Fruit fly (Drosophila melanogaster) whole organism, embryonic: ENCODE measurements around the gene Pif1.

ENCODE experiments used
- ATbp ChIP-seq: fragments of 200-800 bp; sonication (Bioruptor generic); optimal IDR thresholded peaks from 2 replicates; lab custom pipeline; 2017; ENCODE audit warnings: missing biosample characterization, mild to moderate bottlenecking, missing genetic modification characterization, missing genetic modification reagents
- Antp ChIP-seq: fragments of 200-800 bp; sonication (Bioruptor generic); optimal IDR thresholded peaks from 3 replicates; lab custom pipeline; 2016; ENCODE audit warnings: missing biosample characterization, missing genetic modification characterization
- Bgb ChIP-seq: fragments of 200-800 bp; sonication (Bioruptor generic); IDR thresholded peaks from 2 replicates; pipeline ENCODE4 v1.3.6; 2022; ENCODE audit warnings: missing biosample characterization, missing genetic modification characterization; ENCODE audit not compliant: partially characterized antibody
- CG1024 ChIP-seq: fragments of 200-800 bp; sonication (Bioruptor generic); IDR thresholded peaks from 2 replicates; pipeline ENCODE4 v1.3.6; 2022; ENCODE audit warnings: missing biosample characterization, missing genetic modification characterization
- CG10431 ChIP-seq: fragments of 200-800 bp; sonication (Bioruptor generic); optimal IDR thresholded peaks from 3 replicates; lab custom pipeline; 2018; ENCODE audit warnings: missing biosample characterization, mild to moderate bottlenecking, missing genetic modification characterization
- CG11696 ChIP-seq: fragments of 200-800 bp; sonication (Bioruptor generic); IDR thresholded peaks from 2 replicates; pipeline ENCODE4 v1.3.6; 2022; ENCODE audit warnings: missing biosample characterization, missing genetic modification characterization
- CG1233 ChIP-seq: fragments of 200-800 bp; sonication (Bioruptor generic); optimal IDR thresholded peaks from 4 replicates; lab custom pipeline; 2018; ENCODE audit warnings: missing biosample characterization, mild to moderate bottlenecking, missing genetic modification characterization
- CG12769 ChIP-seq: fragments of 200-800 bp; sonication (Bioruptor generic); optimal IDR thresholded peaks from 2 replicates; lab custom pipeline; 2019; ENCODE audit warnings: missing biosample characterization, mild to moderate bottlenecking, missing genetic modification characterization, moderate library complexity
- CG14710 ChIP-seq: fragments of 200-800 bp; sonication (Bioruptor generic); optimal IDR thresholded peaks from 3 replicates; lab custom pipeline; 2019; ENCODE audit warnings: missing biosample characterization, mild to moderate bottlenecking, missing genetic modification characterization, moderate library complexity
- CG1529 ChIP-seq: fragments of 200-800 bp; sonication (Bioruptor generic); optimal IDR thresholded peaks from 3 replicates; lab custom pipeline; 2018; ENCODE audit warnings: missing biosample characterization, missing genetic modification characterization
- CG16863 ChIP-seq: fragments of 200-800 bp; sonication (Bioruptor generic); optimal IDR thresholded peaks from 3 replicates; lab custom pipeline; 2016; ENCODE audit warnings: missing biosample characterization, missing genetic modification characterization
- CG18476 ChIP-seq: fragments of 200-800 bp; sonication (Bioruptor generic); optimal IDR thresholded peaks from 2 replicates; lab custom pipeline; 2016; ENCODE audit warnings: missing biosample characterization, mild to moderate bottlenecking, missing genetic modification characterization
- CG18764 ChIP-seq: fragments of 200-800 bp; sonication (Bioruptor generic); optimal IDR thresholded peaks from 3 replicates; lab custom pipeline; 2016; ENCODE audit warnings: missing biosample characterization, missing genetic modification characterization
- CG4617 ChIP-seq: fragments of 200-800 bp; sonication (Bioruptor generic); optimal IDR thresholded peaks from 3 replicates; lab custom pipeline; 2016; ENCODE audit warnings: missing biosample characterization, missing genetic modification characterization, borderline replicate concordance
- CG8765 ChIP-seq: fragments of 200-800 bp; sonication (Bioruptor generic); IDR thresholded peaks from 2 replicates; pipeline ENCODE4 v1.3.6; 2022; ENCODE audit warnings: missing biosample characterization, missing genetic modification characterization
- CHES-1-like ChIP-seq: fragments of 200-800 bp; sonication (Bioruptor generic); optimal IDR thresholded peaks from 2 replicates; lab custom pipeline; 2016; ENCODE audit warnings: missing biosample characterization, missing genetic modification characterization
- Deaf1 ChIP-seq: fragments of 200-800 bp; optimal IDR thresholded peaks from 3 replicates; lab custom pipeline; 2019; ENCODE audit warnings: missing biosample characterization, mild to moderate bottlenecking, missing genetic modification characterization, moderate library complexity
- Dip2 ChIP-seq: fragments of 200-800 bp; sonication (Bioruptor generic); IDR thresholded peaks from 2 replicates; pipeline ENCODE4 v1.3.6; 2022; ENCODE audit warnings: missing biosample characterization, missing genetic modification characterization
- Ets97D ChIP-seq: fragments of 200-800 bp; sonication (Bioruptor generic); optimal IDR thresholded peaks from 3 replicates; lab custom pipeline; 2016; ENCODE audit warnings: missing biosample characterization, missing genetic modification characterization
- Fer2 ChIP-seq: fragments of 200-800 bp; sonication (Bioruptor generic); optimal IDR thresholded peaks from 2 replicates; lab custom pipeline; 2018; ENCODE audit warnings: missing biosample characterization, mild to moderate bottlenecking, missing genetic modification characterization, moderate library complexity
- GATAe ChIP-seq: fragments of 200-800 bp; sonication (Bioruptor generic); conservative IDR thresholded peaks from 2 replicates; pipeline ENCODE4 v1.3.6; 2022; ENCODE audit warnings: missing biosample characterization, missing genetic modification characterization
- HLH4C ChIP-seq: fragments of 200-800 bp; sonication (Bioruptor generic); IDR thresholded peaks from 3 replicates; pipeline ENCODE4 v1.3.6; 2022; ENCODE audit warnings: missing biosample characterization, missing genetic modification characterization; ENCODE audit not compliant: partially characterized antibody
- Hand ChIP-seq: fragments of 200-800 bp; sonication (Bioruptor generic); optimal IDR thresholded peaks from 2 replicates; lab custom pipeline; 2017; ENCODE audit warnings: mild to moderate bottlenecking, missing biosample characterization, missing genetic modification reagents, missing genetic modification characterization
- Hr78 ChIP-seq, 2 experiments: fragments of 200-800 bp in 1 of 2; fragments of >200 bp in 1 of 2; sonication (Bioruptor generic) in 1 of 2; optimal IDR thresholded peaks; 2 replicates each; lab custom pipeline; 2017 to 2019; ENCODE audit warnings: missing biosample characterization in 2 of 2, missing genetic modification characterization in 2 of 2, mild to moderate bottlenecking in 1 of 2, moderate library complexity in 1 of 2
- Meics ChIP-seq: fragments of 200-800 bp; sonication (Bioruptor generic); optimal IDR thresholded peaks from 2 replicates; lab custom pipeline; 2017; ENCODE audit warnings: missing biosample characterization, mild to moderate bottlenecking, missing genetic modification characterization
- Oli ChIP-seq: fragments of 200-800 bp; sonication (Bioruptor generic); optimal IDR thresholded peaks from 2 replicates; lab custom pipeline; 2018; ENCODE audit warnings: missing biosample characterization, mild to moderate bottlenecking, missing genetic modification characterization, moderate library complexity
- Sry-β ChIP-seq: fragments of 200-800 bp; sonication (Bioruptor generic); optimal IDR thresholded peaks from 2 replicates; lab custom pipeline; 2018; ENCODE audit warnings: missing biosample characterization, mild to moderate bottlenecking, missing genetic modification characterization, moderate library complexity
- Vsx1 ChIP-seq: fragments of 200-800 bp; sonication (Bioruptor generic); optimal IDR thresholded peaks from 2 replicates; lab custom pipeline; 2017; ENCODE audit warnings: missing biosample characterization, mild to moderate bottlenecking, missing genetic modification characterization, missing genetic modification reagents
- al ChIP-seq: fragments of 200-800 bp; sonication (Bioruptor generic); IDR thresholded peaks from 2 replicates; pipeline ENCODE4 v1.3.6; 2022; ENCODE audit warnings: missing biosample characterization, missing genetic modification characterization
- ci ChIP-seq: fragments of 200-800 bp; sonication (Bioruptor generic); IDR thresholded peaks from 3 replicates; pipeline ENCODE4 v1.3.6; 2022; ENCODE audit warnings: missing biosample characterization, missing genetic modification characterization
- croc ChIP-seq: fragments of 200-800 bp; sonication (Bioruptor generic); conservative IDR thresholded peaks from 3 replicates; pipeline ENCODE4 v1.3.6; 2022; ENCODE audit warnings: missing biosample characterization, missing genetic modification characterization
- dati ChIP-seq: fragments of 200-800 bp; sonication (Bioruptor generic); IDR thresholded peaks from 2 replicates; pipeline ENCODE4 v1.3.6; 2022; ENCODE audit warnings: missing biosample characterization, missing genetic modification characterization
- fu2 ChIP-seq: fragments of 200-800 bp; sonication (Bioruptor generic); optimal IDR thresholded peaks from 2 replicates; lab custom pipeline; 2016; ENCODE audit warnings: missing biosample characterization, missing genetic modification characterization
- gro ChIP-seq: fragments of 200-800 bp; sonication (Bioruptor generic); optimal IDR thresholded peaks from 2 replicates; lab custom pipeline; 2016; ENCODE audit warnings: missing biosample characterization, missing genetic modification characterization
- gsb ChIP-seq: fragments of 200-800 bp; sonication (Bioruptor generic); IDR thresholded peaks from 2 replicates; pipeline ENCODE4 v1.3.6; 2022; ENCODE audit warnings: missing biosample characterization, missing genetic modification characterization
- ham ChIP-seq: fragments of 200-800 bp; sonication (Bioruptor generic); IDR thresholded peaks from 2 replicates; pipeline ENCODE4 v1.3.6; 2022; ENCODE audit warnings: missing biosample characterization, missing genetic modification characterization
- insv ChIP-seq, 2 experiments: fragments of 200-800 bp; sonication (Bioruptor generic); optimal IDR thresholded peaks; 3 replicates each; lab custom pipeline; 2016 to 2018; ENCODE audit warnings: missing biosample characterization in 2 of 2, missing genetic modification characterization in 2 of 2
- lbe ChIP-seq: fragments of 200-800 bp; sonication (Bioruptor generic); optimal IDR thresholded peaks from 2 replicates; lab custom pipeline; 2016; ENCODE audit warnings: missing biosample characterization, mild to moderate bottlenecking, missing genetic modification characterization
- lov ChIP-seq, 2 experiments: fragments of 200-800 bp in 1 of 2; fragments of >200 bp in 1 of 2; sonication (Bioruptor generic) in 1 of 2; IDR thresholded peaks in 1 of 2; optimal IDR thresholded peaks in 1 of 2; 2 replicates in 1 of 2; 3 replicates in 1 of 2; pipeline versions ENCODE4 v1.3.6 to Lab custom; 2017 to 2022; ENCODE audit warnings: missing biosample characterization in 1 of 2, missing genetic modification characterization in 1 of 2
- maf-S ChIP-seq: fragments of 200-800 bp; sonication (Bioruptor generic); optimal IDR thresholded peaks from 2 replicates; lab custom pipeline; 2016; ENCODE audit warnings: missing biosample characterization, missing genetic modification characterization
- nau ChIP-seq: fragments of 200-800 bp; sonication (Bioruptor generic); optimal IDR thresholded peaks from 3 replicates; lab custom pipeline; 2017; ENCODE audit warnings: missing biosample characterization, mild to moderate bottlenecking, missing genetic modification characterization, missing genetic modification reagents
- nerfin-1 ChIP-seq: fragments of 200-800 bp; sonication (Bioruptor generic); optimal IDR thresholded peaks from 3 replicates; lab custom pipeline; 2019; ENCODE audit warnings: missing biosample characterization, mild to moderate bottlenecking, missing genetic modification characterization, moderate library complexity
- oc ChIP-seq: fragments of 200-800 bp; sonication (Bioruptor generic); optimal IDR thresholded peaks from 2 replicates; lab custom pipeline; 2018; ENCODE audit warnings: missing biosample characterization, mild to moderate bottlenecking, missing genetic modification characterization, moderate library complexity
- psq ChIP-seq: fragments of 200-800 bp; sonication (Bioruptor generic); optimal IDR thresholded peaks from 2 replicates; lab custom pipeline; 2017; ENCODE audit warnings: missing biosample characterization, missing genetic modification characterization
- sug ChIP-seq: fragments of 200-800 bp; optimal IDR thresholded peaks from 2 replicates; lab custom pipeline; 2019; ENCODE audit warnings: missing biosample characterization, mild to moderate bottlenecking, missing genetic modification characterization, moderate library complexity
- twi ChIP-seq: fragments of 200-800 bp; optimal IDR thresholded peaks from 2 replicates; lab custom pipeline; 2019; ENCODE audit warnings: missing biosample characterization, mild to moderate bottlenecking, missing genetic modification characterization, moderate library complexity
- vvl ChIP-seq: fragments of 200-800 bp; sonication (Bioruptor generic); IDR thresholded peaks from 2 replicates; pipeline ENCODE4 v1.3.6; 2022; ENCODE audit warnings: missing biosample characterization, missing genetic modification characterization
- yki ChIP-seq: fragments of >200 bp; optimal IDR thresholded peaks from 3 replicates; lab custom pipeline; 2018
- zen ChIP-seq: fragments of 200-800 bp; sonication (Bioruptor generic); optimal IDR thresholded peaks from 3 replicates; lab custom pipeline; 2018; ENCODE audit warnings: missing biosample characterization, mild to moderate bottlenecking, missing genetic modification characterization, moderate library complexity
- zen2 ChIP-seq: fragments of 200-800 bp; sonication (Bioruptor generic); IDR thresholded peaks from 3 replicates; pipeline ENCODE4 v1.3.6; 2022; ENCODE audit warnings: missing biosample characterization, missing genetic modification characterization; ENCODE audit not compliant: partially characterized antibody

Gene Pif1

DNA sequence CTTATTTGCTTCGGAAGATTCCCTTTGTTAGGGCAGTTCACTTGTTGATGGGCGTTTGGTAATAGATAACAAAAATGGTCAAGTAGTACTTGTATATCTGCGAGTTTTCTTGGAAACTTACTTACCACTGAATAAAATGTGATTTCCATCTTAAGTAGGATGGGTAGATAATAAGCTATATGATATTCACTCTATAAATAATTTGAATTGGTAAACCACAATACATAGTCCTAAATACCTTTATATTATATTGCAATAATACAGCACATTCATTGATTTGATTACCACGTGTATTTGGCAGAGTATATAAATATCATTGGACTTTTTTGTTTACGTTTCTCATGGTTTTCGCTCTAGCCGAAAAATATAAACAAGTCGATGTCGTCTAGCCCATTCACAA lies 6.1 kb upstream of the Pif1 start (continued):
- TF ChIP-seq yki (lab: Kevin White, UChicago) (no peak), zen2 (GFP tag; lab: Robert Waterston, UW) (no peak), CG16863 (GFP tag; lab: Kevin White, UChicago) (peak; percentile 1), fu2 (GFP tag; lab: Kevin White, UChicago) (no peak), CG1233 (peak; percentile 73), sug (tag; lab: Kevin White, UChicago) (peak; percentile 49), Antp (peak; percentile 22), lbe (GFP tag; lab: Kevin White, UChicago) (no peak), CG11696 (GFP tag; lab: Robert Waterston, UW) (no peak), twi (no peak), nerfin-1 (tag; lab: Kevin White, UChicago) (no peak), ham (GFP tag; lab: Robert Waterston, UW) (no peak), Hand (GFP tag; lab: Kevin White, UChicago) (peak; percentile 5), Dip2 (GFP tag; lab: Robert Waterston, UW) (no peak), GATAe (no peak), al (GFP tag; lab: Robert Waterston, UW) (peak; percentile 46; the same call in 1 of the 2 replicates), CG10431 (GFP tag; lab: Kevin White, UChicago) (no peak), CG1024 (GFP tag; lab: Robert Waterston, UW) (no peak), gro (GFP tag; lab: Kevin White, UChicago) (no peak), lov (optimal IDR thresholded peaks at IDR 0.05; lab: Kevin White, UChicago) (no peak), lov (GFP tag; IDR thresholded peaks at IDR 0.05; lab: Robert Waterston, UW) (no peak), Bgb (no peak), ci (GFP tag; lab: Robert Waterston, UW) (peak; percentile 40), gsb (GFP tag; lab: Robert Waterston, UW) (peak; percentile 45; the same call in 1 of the 2 replicates), Vsx1 (GFP tag; lab: Kevin White, UChicago) (peak; percentile 10), HLH4C (GFP tag; lab: Robert Waterston, UW) (no peak), ATbp (GFP tag; lab: Kevin White, UChicago) (peak; percentile 51), dati (no peak), Meics (GFP tag; lab: Kevin White, UChicago) (peak; percentile 83), CHES-1-like (peak; percentile 55), oc (tag; lab: Kevin White, UChicago) (no peak), CG1529 (GFP tag; lab: Kevin White, UChicago) (no peak), croc (no peak; the same call in 2 of the 3 replicates), zen (tag; lab: Kevin White, UChicago) (no peak), Hr78 (GFP tag; optimal IDR thresholded peaks at IDR 0.05; lab: Kevin White, UChicago) (no peak), CG18476 (GFP tag; lab: Kevin White, UChicago) (peak; percentile 6), Oli (tag; lab: Kevin White, UChicago) (peak; percentile 65), vvl (peak; percentile 44), Fer2 (tag; lab: Kevin White, UChicago) (peak; percentile 27), CG8765 (GFP tag; lab: Robert Waterston, UW) (no peak), nau (peak; percentile 50), Ets97D (GFP tag; lab: Kevin White, UChicago) (no peak), insv (GFP tag; optimal IDR thresholded peaks at IDR 0.05; lab: Kevin White, UChicago) (no peak), CG18764 (no peak), CG12769 (tag; lab: Kevin White, UChicago) (no peak), psq (GFP tag; lab: Kevin White, UChicago) (no peak), maf-S (peak; percentile 27), CG4617 (GFP tag; lab: Kevin White, UChicago) (peak; percentile 10), Deaf1 (tag; lab: Kevin White, UChicago) (peak; percentile 18), CG14710 (peak; percentile 19), Sry-β (GFP tag; lab: Kevin White, UChicago) (no peak)
